Worm (Caenorhabditis elegans) whole organism, young adult: Measurements from ENCODE around the gene aqp-12.

Experiments
- B0019.2 ChIP-seq: fragments of 200-800 bp; sonication (Bioruptor generic); conservative IDR thresholded peaks from 2 replicates; pipeline ENCODE4 v1.3.6; 2022; ENCODE audit warnings: missing genetic modification reagents, missing genetic modification characterization, missing compliant biosample characterization
- B0336.3 ChIP-seq: fragments of 200-800 bp; sonication (Bioruptor generic); IDR thresholded peaks from 2 replicates; pipeline ENCODE4 v1.3.6; 2022; ENCODE audit warnings: missing genetic modification characterization, missing compliant biosample characterization
- D2030.7 ChIP-seq: fragments of 200-800 bp; sonication (Bioruptor generic); IDR thresholded peaks from 2 replicates; pipeline ENCODE4 v1.3.6; 2022; ENCODE audit warnings: missing genetic modification reagents, missing genetic modification characterization, missing compliant biosample characterization
- F23B12.7 ChIP-seq: sonication (generic microtip); optimal IDR thresholded peaks from 2 replicates; lab custom pipeline; 2017; ENCODE audit warnings: missing genetic modification characterization, mild to moderate bottlenecking, missing compliant biosample characterization, antibody characterized with exemption, moderate library complexity; ENCODE audit not compliant: insufficient read depth
- F33H1.4 ChIP-seq: fragments of 200-800 bp; sonication (Bioruptor generic); IDR thresholded peaks from 2 replicates; pipeline ENCODE4 v1.3.6; 2022; ENCODE audit warnings: missing genetic modification reagents, missing genetic modification characterization, missing compliant biosample characterization
- F55B11.4 ChIP-seq: sonication (generic microtip); optimal IDR thresholded peaks from 2 replicates; lab custom pipeline; 2016; ENCODE audit warnings: missing compliant biosample characterization, missing genetic modification characterization, borderline replicate concordance; ENCODE audit not compliant: insufficient read depth
- F57C9.4 ChIP-seq: sonication (generic microtip); optimal IDR thresholded peaks from 2 replicates; lab custom pipeline; 2017; ENCODE audit warnings: mild to moderate bottlenecking, missing genetic modification characterization, missing compliant biosample characterization
- T07F8.4 ChIP-seq: sonication (generic microtip); optimal IDR thresholded peaks from 2 replicates; lab custom pipeline; 2016; ENCODE audit warnings: mild to moderate bottlenecking, missing genetic modification characterization, moderate library complexity, missing compliant biosample characterization
- aptf-2 ChIP-seq: fragments of 200-800 bp; sonication (Bioruptor generic); conservative IDR thresholded peaks from 2 replicates; pipeline ENCODE4 v1.3.6; 2022; ENCODE audit warnings: missing genetic modification reagents, missing genetic modification characterization, missing compliant biosample characterization
- attf-5 ChIP-seq: fragments of 200-800 bp; sonication (Bioruptor generic); optimal IDR thresholded peaks from 2 replicates; lab custom pipeline; 2018; ENCODE audit warnings: mild to moderate bottlenecking, missing genetic modification characterization, missing compliant biosample characterization
- attf-6 ChIP-seq: fragments of 200-800 bp; sonication (Bioruptor generic); IDR thresholded peaks from 2 replicates; pipeline ENCODE4 v1.3.6; 2022; ENCODE audit warnings: missing genetic modification reagents, missing genetic modification characterization, missing compliant biosample characterization
- bed-1 ChIP-seq: fragments of 200-800 bp; sonication (Bioruptor generic); IDR thresholded peaks from 2 replicates; pipeline ENCODE4 v1.3.6; 2022; ENCODE audit warnings: missing genetic modification reagents, missing genetic modification characterization, missing compliant biosample characterization
- ceh-40 ChIP-seq: fragments of 200-800 bp; sonication (Bioruptor generic); IDR thresholded peaks from 2 replicates; pipeline ENCODE4 v1.3.6; 2022; ENCODE audit warnings: missing genetic modification characterization, missing compliant biosample characterization
- ceh-91 ChIP-seq: fragments of 200-800 bp; sonication (Bioruptor generic); IDR thresholded peaks from 2 replicates; pipeline ENCODE4 v1.3.6; 2022; ENCODE audit warnings: missing genetic modification reagents, missing genetic modification characterization, missing compliant biosample characterization
- chd-7 ChIP-seq: sonication (generic microtip); optimal IDR thresholded peaks from 2 replicates; lab custom pipeline; 2016; ENCODE audit warnings: mild to moderate bottlenecking, missing genetic modification characterization, moderate library complexity, missing compliant biosample characterization
- dox-1 ChIP-seq: fragments of 200-800 bp; sonication (Bioruptor generic); IDR thresholded peaks from 2 replicates; pipeline ENCODE4 v1.3.6; 2022; ENCODE audit warnings: missing genetic modification reagents, missing genetic modification characterization, missing compliant biosample characterization
- egl-18 ChIP-seq: fragments of 200-800 bp; sonication (Bioruptor generic); IDR thresholded peaks from 2 replicates; pipeline ENCODE4 v1.3.6; 2022; ENCODE audit warnings: missing genetic modification reagents, missing genetic modification characterization, missing compliant biosample characterization
- egl-44 ChIP-seq: fragments of 200-800 bp; sonication (Bioruptor generic); IDR thresholded peaks from 2 replicates; pipeline ENCODE4 v1.3.6; 2022; ENCODE audit warnings: missing genetic modification reagents, missing genetic modification characterization, missing compliant biosample characterization
- egrh-3 ChIP-seq: fragments of 200-800 bp; sonication (Bioruptor generic); IDR thresholded peaks from 2 replicates; pipeline ENCODE4 v1.3.6; 2022; ENCODE audit warnings: missing genetic modification reagents, missing genetic modification characterization, missing compliant biosample characterization
- ekl-4 ChIP-seq: fragments of 200-800 bp; sonication (Bioruptor generic); IDR thresholded peaks from 2 replicates; pipeline ENCODE4 v1.3.6; 2022; ENCODE audit warnings: missing genetic modification reagents, missing genetic modification characterization, missing compliant biosample characterization
- fkh-3 ChIP-seq: sonication (generic microtip); optimal IDR thresholded peaks from 2 replicates; lab custom pipeline; 2016; ENCODE audit warnings: mild to moderate bottlenecking, missing genetic modification characterization, missing compliant biosample characterization
- him-1 ChIP-seq: sonication (generic microtip); optimal IDR thresholded peaks from 2 replicates; lab custom pipeline; 2016; ENCODE audit warnings: missing genotype, missing genetic modification reagents, missing genetic modification characterization, missing compliant biosample characterization
- hlh-12 ChIP-seq: sonication (generic microtip); optimal IDR thresholded peaks from 2 replicates; lab custom pipeline; 2016; ENCODE audit warnings: missing genetic modification characterization, missing compliant biosample characterization
- hmg-1.2 ChIP-seq: fragments of 200-800 bp; sonication (Bioruptor generic); IDR thresholded peaks from 2 replicates; pipeline ENCODE4 v1.3.6; 2022; ENCODE audit warnings: missing genetic modification reagents, missing genetic modification characterization, missing compliant biosample characterization
- lin-26 ChIP-seq: fragments of 200-800 bp; sonication (Bioruptor generic); IDR thresholded peaks from 2 replicates; pipeline ENCODE4 v1.3.6; 2022; ENCODE audit warnings: missing genetic modification reagents, missing genetic modification characterization, missing compliant biosample characterization
- lin-35 ChIP-seq, 3 experiments: fragments of 150-350 bp in 2 of 3; sonication (generic microtip) in 1 of 3; optimal IDR thresholded peaks; 2 replicates each; lab custom pipeline; 2014 to 2018; ENCODE audit warnings: missing biosample characterization in 3 of 3, missing genetic modification characterization in 3 of 3, missing genetic modification reagents in 3 of 3
- lin-40 ChIP-seq: sonication (generic microtip); optimal IDR thresholded peaks from 2 replicates; lab custom pipeline; 2016; ENCODE audit warnings: missing genetic modification characterization, mild to moderate bottlenecking, missing compliant biosample characterization, missing genotype, missing genetic modification reagents
- lsl-1 ChIP-seq: fragments of 200-800 bp; sonication (Bioruptor generic); optimal IDR thresholded peaks from 2 replicates; lab custom pipeline; 2018; ENCODE audit warnings: mild to moderate bottlenecking, missing genetic modification characterization, moderate library complexity, missing compliant biosample characterization
- mcd-1 ChIP-seq: fragments of 200-800 bp; sonication (Bioruptor generic); IDR thresholded peaks from 2 replicates; pipeline ENCODE4 v1.3.6; 2022; ENCODE audit warnings: missing genetic modification reagents, missing genetic modification characterization, missing compliant biosample characterization
- nfya-2 ChIP-seq: fragments of 200-800 bp; sonication (Bioruptor generic); IDR thresholded peaks from 2 replicates; pipeline ENCODE4 v1.3.6; 2022; ENCODE audit warnings: missing genetic modification reagents, missing genetic modification characterization, missing compliant biosample characterization
- nhr-27 ChIP-seq: fragments of 200-800 bp; sonication (Bioruptor generic); optimal IDR thresholded peaks from 2 replicates; lab custom pipeline; 2018; ENCODE audit warnings: mild to moderate bottlenecking, missing genetic modification characterization, moderate library complexity, missing compliant biosample characterization
- nhr-80 ChIP-seq: sonication (generic microtip); optimal IDR thresholded peaks from 2 replicates; lab custom pipeline; 2016; ENCODE audit warnings: missing genetic modification characterization, missing compliant biosample characterization
- nhr-90 ChIP-seq: sonication (generic microtip); optimal IDR thresholded peaks from 2 replicates; lab custom pipeline; 2016; ENCODE audit warnings: missing genotype, mild to moderate bottlenecking, missing genetic modification characterization, missing compliant biosample characterization
- rcor-1 ChIP-seq: fragments of 200-800 bp; sonication (Bioruptor generic); IDR thresholded peaks from 2 replicates; pipeline ENCODE4 v1.3.6; 2022; ENCODE audit warnings: missing genetic modification reagents, missing genetic modification characterization, missing compliant biosample characterization
- repo-1 ChIP-seq: sonication (generic microtip); optimal IDR thresholded peaks from 2 replicates; lab custom pipeline; 2017; ENCODE audit warnings: mild to moderate bottlenecking, missing genetic modification characterization, missing compliant biosample characterization
- snpc-4 ChIP-seq, 5 experiments: fragments of 150-350 bp in 1 of 5; sonication (generic microtip) in 4 of 5; optimal IDR thresholded peaks; 2 replicates each; lab custom pipeline; 2014 to 2018; ENCODE audit warnings: missing genetic modification characterization in 5 of 5, missing biosample characterization in 3 of 5, antibody characterized with exemption in 2 of 5, mild to moderate bottlenecking in 2 of 5, missing compliant biosample characterization in 2 of 5, missing genotype in 2 of 5, moderate library complexity in 2 of 5, missing genetic modification reagents in 1 of 5
- tbp1 ChIP-seq: fragments of 200-800 bp; sonication (Bioruptor generic); optimal IDR thresholded peaks from 2 replicates; lab custom pipeline; 2018; ENCODE audit warnings: mild to moderate bottlenecking, missing genetic modification characterization, missing compliant biosample characterization
- tbx-9 ChIP-seq: sonication (generic microtip); optimal IDR thresholded peaks from 2 replicates; lab custom pipeline; 2016; ENCODE audit warnings: borderline replicate concordance, missing genetic modification characterization, inconsistent platforms, missing compliant biosample characterization
- zfh-2 ChIP-seq: fragments of 200-800 bp; sonication (Bioruptor generic); conservative IDR thresholded peaks from 2 replicates; pipeline ENCODE4 v1.3.6; 2022; ENCODE audit warnings: missing genetic modification reagents, missing genetic modification characterization, missing compliant biosample characterization
- ztf-18 ChIP-seq: sonication (generic microtip); optimal IDR thresholded peaks from 2 replicates; lab custom pipeline; 2016; ENCODE audit warnings: missing genotype, mild to moderate bottlenecking, missing genetic modification characterization, missing compliant biosample characterization
- ztf-22 ChIP-seq: fragments of 200-800 bp; sonication (Bioruptor generic); optimal IDR thresholded peaks from 2 replicates; lab custom pipeline; 2018; ENCODE audit warnings: mild to moderate bottlenecking, missing genetic modification characterization, moderate library complexity, missing compliant biosample characterization
- ztf-26 ChIP-seq: sonication (generic microtip); optimal IDR thresholded peaks from 2 replicates; lab custom pipeline; 2017; ENCODE audit warnings: missing genetic modification characterization, missing compliant biosample characterization
- ztf-6 ChIP-seq: fragments of 200-800 bp; sonication (Bioruptor generic); IDR thresholded peaks from 2 replicates; pipeline ENCODE4 v1.3.6; 2022; ENCODE audit warnings: missing genetic modification reagents, missing genetic modification characterization, missing compliant biosample characterization

The aqp-12 gene

DNA sequence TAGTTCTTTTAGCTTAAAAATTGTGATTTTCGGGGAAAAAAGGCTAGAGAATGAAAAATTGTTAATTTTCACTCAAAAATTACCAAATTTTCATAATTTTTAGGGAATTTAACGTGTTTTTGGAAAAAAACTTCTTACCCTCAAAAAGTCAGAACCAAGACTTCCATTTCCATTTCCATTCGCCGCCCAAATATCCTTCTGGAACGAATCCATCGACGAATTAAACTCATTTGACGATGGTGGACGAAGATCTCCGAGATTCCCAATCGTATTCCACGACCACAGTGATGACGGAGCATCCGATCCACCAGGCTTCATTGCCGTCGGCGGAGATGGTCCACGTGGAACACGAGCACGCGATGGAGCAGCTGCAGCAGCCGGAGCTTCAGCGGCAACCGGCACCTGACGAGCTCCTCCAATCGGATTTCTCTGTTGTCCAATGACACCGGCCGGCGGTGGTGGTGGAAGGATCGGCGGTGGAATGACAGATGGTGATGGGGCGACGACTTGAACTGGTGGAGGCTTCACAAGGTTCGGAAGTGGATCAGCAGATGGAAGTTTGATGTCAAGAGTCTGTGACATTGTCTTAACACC is 8.7 kb downstream of the aqp-12 start:
- TF ChIP-seq repo-1 (tag; lab: Kevin White, UChicago) (peak; percentile 12), dox-1 (GFP tag; lab: Robert Waterston, UW) (peak; percentile 37; the same call in 1 of the 2 replicates), lin-26 (GFP tag; lab: Robert Waterston, UW) (0 out of 2 replicates have a peak, but pooled peaks have one; percentile 31), zfh-2 (GFP tag; lab: Robert Waterston, UW) (peak; percentile 92), egrh-3 (peak; percentile 79; the same call in 1 of the 2 replicates), aptf-2 (GFP tag; lab: Robert Waterston, UW) (no peak), ztf-6 (GFP tag; lab: Robert Waterston, UW) (no peak), T07F8.4 (no peak), B0336.3 (GFP tag; lab: Robert Waterston, UW) (0 out of 2 replicates have a peak, but pooled peaks have one; percentile 35), ekl-4 (GFP tag; lab: Robert Waterston, UW) (peak; percentile 34; the same call in 1 of the 2 replicates), chd-7 (tag; lab: Kevin White, UChicago) (peak; percentile 32)

DNA sequence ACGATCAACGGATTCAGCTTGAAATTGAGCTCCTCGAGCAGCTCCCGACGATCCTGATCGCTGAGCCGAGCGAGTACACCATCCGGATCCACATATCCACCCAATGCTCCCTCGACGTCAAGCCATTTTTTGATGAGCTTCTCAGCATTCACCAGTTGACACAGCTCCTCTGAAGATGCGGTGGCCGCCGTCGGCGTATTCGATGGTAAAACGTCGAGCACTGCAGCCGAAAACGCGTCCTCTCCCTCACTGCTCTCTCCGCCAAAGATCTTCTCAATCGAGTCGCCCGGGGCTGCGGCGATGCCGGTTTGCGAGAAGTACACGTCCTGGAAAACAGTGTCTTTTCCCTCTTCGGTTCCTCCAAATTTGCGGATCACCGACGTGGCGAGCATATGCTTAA is 11.5 kb downstream of the aqp-12 start:
- TF ChIP-seq egl-44 (0 out of 2 replicates have a peak, but pooled peaks have one; percentile 18), egrh-3 (peak; percentile 40; the same call in 1 of the 2 replicates), nhr-27 (tag; lab: Kevin White, UChicago) (no peak), ztf-18 (tag; lab: Kevin White, UChicago) (no peak), zfh-2 (GFP tag; lab: Robert Waterston, UW) (peak; percentile 83)

DNA sequence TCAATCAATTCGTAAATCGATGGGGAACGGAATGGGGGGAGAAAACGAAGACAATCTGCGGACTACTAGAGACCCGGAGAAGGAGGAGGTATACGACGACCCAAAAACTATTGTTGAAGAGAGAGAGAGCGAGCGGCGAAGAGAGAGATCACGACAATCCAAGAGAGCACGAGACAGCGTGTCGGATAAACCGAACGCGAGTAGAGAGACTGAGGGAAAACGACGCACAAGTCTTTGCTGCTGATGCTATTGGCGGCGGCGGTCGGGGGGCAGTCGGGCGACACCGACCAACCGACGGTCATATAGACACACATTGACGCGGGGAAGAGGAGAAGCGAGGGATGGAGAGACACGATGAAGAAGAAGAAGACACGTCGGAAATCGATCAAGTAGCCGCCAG is 19.5 kb downstream of the aqp-12 start:
- no peak for TF ChIP-seq ztf-22 (GFP tag; lab: Kevin White, UChicago)
- TF ChIP-seq fkh-3 (tag; lab: Kevin White, UChicago): no peak
- no peak for TF ChIP-seq attf-6
- TF ChIP-seq B0019.2 (GFP tag; lab: Robert Waterston, UW): no peak
- peak; percentile 34 for TF ChIP-seq tbp1 (GFP tag; lab: Kevin White, UChicago)
- peak; percentile 75 for TF ChIP-seq dox-1 (GFP tag; lab: Robert Waterston, UW)
- peak; percentile 53 for TF ChIP-seq ztf-26 (tag; lab: Kevin White, UChicago)
- TF ChIP-seq D2030.7: no peak
- peak; percentile 73 for TF ChIP-seq lin-40
- no peak for TF ChIP-seq ceh-91
- peak; percentile 10; the same call in 1 of the 2 replicates for TF ChIP-seq F33H1.4 (GFP tag; lab: Robert Waterston, UW)
- TF ChIP-seq ztf-18 (tag; lab: Kevin White, UChicago): peak; percentile 33
- TF ChIP-seq mcd-1 (GFP tag; lab: Robert Waterston, UW): peak; percentile 68
- peak; percentile 54 for TF ChIP-seq chd-7 (tag; lab: Kevin White, UChicago)
- TF ChIP-seq bed-1 (GFP tag; lab: Robert Waterston, UW): no peak
- TF ChIP-seq F55B11.4: no peak
- no peak for TF ChIP-seq him-1 (tag; lab: Kevin White, UChicago)
- peak; percentile 63 for TF ChIP-seq attf-5 (GFP tag; lab: Kevin White, UChicago)
- TF ChIP-seq lsl-1 (GFP tag; lab: Kevin White, UChicago): no peak
- TF ChIP-seq nhr-90 (tag; lab: Kevin White, UChicago): peak; percentile 30
- no peak for TF ChIP-seq tbx-9 (tag; lab: Kevin White, UChicago)
- no peak for TF ChIP-seq nfya-2 (GFP tag; lab: Robert Waterston, UW)
- no peak for TF ChIP-seq F23B12.7
- no peak for TF ChIP-seq ceh-40
- peak; percentile 40 for TF ChIP-seq nhr-80 (tag; lab: Kevin White, UChicago)
- no peak for TF ChIP-seq F57C9.4 (tag; lab: Kevin White, UChicago)
- peak; percentile 83 for TF ChIP-seq rcor-1 (GFP tag; lab: Robert Waterston, UW)
- no peak for TF ChIP-seq hlh-12 (tag; lab: Kevin White, UChicago)
- TF ChIP-seq snpc-4 (GFP tag; optimal IDR thresholded peaks at IDR 0.05; lab: Kevin White, UChicago): peak; percentile 62
- peak; percentile 50 to 87 (median 81) for TF ChIP-seq snpc-4 (tag; optimal IDR thresholded peaks at IDR 0.05; lab: Kevin White, UChicago)
- TF ChIP-seq hmg-1.2 (GFP tag; lab: Robert Waterston, UW): peak; percentile 78; the same call in 1 of the 2 replicates
- TF ChIP-seq lin-35 (GFP tag; optimal IDR thresholded peaks at IDR 0.05; lab: Kevin White, UChicago): peak in 1 of 3 experiments; percentile 68
- no peak for TF ChIP-seq egl-18 (GFP tag; lab: Robert Waterston, UW)
